Fruit fly (Drosophila melanogaster): ENCODE measurements around the gene Dph4.

The Dph4 gene

DNA sequence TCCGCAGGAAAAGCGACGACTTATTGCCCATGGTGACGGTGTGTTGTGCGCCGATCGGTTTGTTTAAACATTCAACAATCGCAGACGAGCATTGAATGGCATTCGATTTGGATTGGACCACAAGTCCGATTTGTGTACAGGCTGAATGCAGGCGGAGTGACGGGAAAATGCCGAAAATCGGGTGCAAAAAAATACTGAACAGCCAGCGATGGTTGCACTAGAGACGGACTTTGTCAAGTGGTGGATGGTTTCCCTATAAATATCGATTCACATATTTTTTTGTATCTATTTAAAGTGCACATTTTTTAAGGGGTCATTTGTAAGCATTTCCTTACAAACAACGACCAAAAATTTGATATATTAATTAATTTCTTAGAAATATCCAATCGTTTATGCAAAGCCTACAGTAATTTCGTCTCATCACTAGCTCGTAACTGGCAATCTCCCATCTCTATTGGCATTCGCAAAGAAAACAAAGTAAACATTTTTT, 30.8 kb upstream of the Dph4 start, which contains the start of the genes elm and MED27 (continued):
- TF ChIP-seq dmrt93B (GFP tag; optimal IDR thresholded peaks at IDR 0.05) (peak; percentile 94), N (GFP tag; optimal IDR thresholded peaks at IDR 0.05) (no peak), jim (GFP tag; optimal IDR thresholded peaks at IDR 0.05) (peak; percentile 3), Jra (GFP tag; optimal IDR thresholded peaks at IDR 0.05) (peak; percentile 91), Mio (GFP tag; optimal IDR thresholded peaks at IDR 0.05) (peak; percentile 55), tai (GFP tag; optimal IDR thresholded peaks at IDR 0.05) (no peak), Vsx2 (GFP tag; optimal IDR thresholded peaks at IDR 0.05; ENCODE audit: partially characterized antibody) (no peak), Sp1 (GFP tag; optimal IDR thresholded peaks at IDR 0.05) (peak; percentile 91), Hr83 (GFP tag; optimal IDR thresholded peaks at IDR 0.05; ENCODE audit: poor library complexity, severe bottlenecking) (peak; percentile 50), Dfd (GFP tag; optimal IDR thresholded peaks at IDR 0.05) (no peak), pan (optimal IDR thresholded peaks at IDR 0.05) (no peak)

dm6 chr3R:5653887-5654286, 30.0 kb upstream of the Dph4 start:
- TF ChIP-seq usp (GFP tag; optimal IDR thresholded peaks at IDR 0.05) (no peak), pan (optimal IDR thresholded peaks at IDR 0.05) (no peak), woc (GFP tag; optimal IDR thresholded peaks at IDR 0.05) (no peak), Dif (GFP tag; optimal IDR thresholded peaks at IDR 0.05; ENCODE audit: partially characterized antibody) (no peak), rgr (GFP tag; optimal IDR thresholded peaks at IDR 0.05) (no peak)

- TF ChIP-seq psq (GFP tag; optimal IDR thresholded peaks at IDR 0.05) (no peak), Dfd (GFP tag; optimal IDR thresholded peaks at IDR 0.05) (peak; percentile 66)
Observed at dm6 chr3R:5649903-5650302, 26.0 kb upstream of the Dph4 start.

dm6 chr3R:5648569-5649476, 24.9 kb upstream of the Dph4 start, which contains the start of the genes MTA1-like and Sec23:
MTA1-like (minus strand) TSS chr3R:5648738.
Sec23 (plus strand) TSS chr3R:5649065.
- peak; percentile 35 for TF ChIP-seq sage (GFP tag; optimal IDR thresholded peaks at IDR 0.05)
- TF ChIP-seq jim (GFP tag; optimal IDR thresholded peaks at IDR 0.05) = no peak
- no peak for TF ChIP-seq GATAd (GFP tag; optimal IDR thresholded peaks at IDR 0.05)
- no peak for TF ChIP-seq Dif (GFP tag; optimal IDR thresholded peaks at IDR 0.05; ENCODE audit: partially characterized antibody)
- TF ChIP-seq Mio (GFP tag; optimal IDR thresholded peaks at IDR 0.05) = no peak
- TF ChIP-seq N (GFP tag; optimal IDR thresholded peaks at IDR 0.05) = no peak
- no peak for TF ChIP-seq usp (GFP tag; optimal IDR thresholded peaks at IDR 0.05)
- peak; percentile 71 for TF ChIP-seq Rel (GFP tag; optimal IDR thresholded peaks at IDR 0.05)
- peak; percentile 9 for TF ChIP-seq Rel (tag; optimal IDR thresholded peaks at IDR 0.05)
- peak; percentile 66 for TF ChIP-seq woc (GFP tag; optimal IDR thresholded peaks at IDR 0.05)
- no peak for TF ChIP-seq pan (optimal IDR thresholded peaks at IDR 0.05)
- TF ChIP-seq dsf (GFP tag; optimal IDR thresholded peaks at IDR 0.05; ENCODE audit: borderline replicate concordance) = peak; percentile 48
- no peak for TF ChIP-seq dl (GFP tag; optimal IDR thresholded peaks at IDR 0.05; ENCODE audit: insufficient read depth in 1 of 2, partially characterized antibody in 2 of 2)
- TF ChIP-seq OdsH (GFP tag; optimal IDR thresholded peaks at IDR 0.05) = peak; percentile 24
- no peak for TF ChIP-seq CrebA (GFP tag; optimal IDR thresholded peaks at IDR 0.05; ENCODE audit: borderline replicate concordance)
- TF ChIP-seq Sp1 (GFP tag; optimal IDR thresholded peaks at IDR 0.05) = peak; percentile 54
- peak; percentile 26 for TF ChIP-seq br (GFP tag; optimal IDR thresholded peaks at IDR 0.05)
- TF ChIP-seq psq (GFP tag; optimal IDR thresholded peaks at IDR 0.05) = peak; percentile 63
- TF ChIP-seq foxo (GFP tag; optimal IDR thresholded peaks at IDR 0.05) = peak in 1 of 2 experiments; percentile 74
- TF ChIP-seq tai (GFP tag; optimal IDR thresholded peaks at IDR 0.05) = no peak
- peak; percentile 48 for TF ChIP-seq h (GFP tag; optimal IDR thresholded peaks at IDR 0.05)
- TF ChIP-seq ey (GFP tag; optimal IDR thresholded peaks at IDR 0.05) = peak; percentile 52
- TF ChIP-seq sv (GFP tag; optimal IDR thresholded peaks at IDR 0.05) = peak; percentile 33
- TF ChIP-seq dmrt93B (GFP tag; optimal IDR thresholded peaks at IDR 0.05) = peak; percentile 54
- no peak for TF ChIP-seq lola (GFP tag; optimal IDR thresholded peaks at IDR 0.05)
- TF ChIP-seq Hr83 (GFP tag; optimal IDR thresholded peaks at IDR 0.05; ENCODE audit: poor library complexity, severe bottlenecking) = peak; percentile 5
- TF ChIP-seq CG32264 (GFP tag; optimal IDR thresholded peaks at IDR 0.05) = no peak
- peak; percentile 70 for TF ChIP-seq rgr (GFP tag; optimal IDR thresholded peaks at IDR 0.05)
- TF ChIP-seq fru (GFP tag; optimal IDR thresholded peaks at IDR 0.05) = peak; percentile 36
- peak; percentile 19 for TF ChIP-seq Jra (GFP tag; optimal IDR thresholded peaks at IDR 0.05)
- TF ChIP-seq Dfd (GFP tag; optimal IDR thresholded peaks at IDR 0.05) = no peak
- peak; percentile 39 for TF ChIP-seq brk (GFP tag; optimal IDR thresholded peaks at IDR 0.05)
- no peak for TF ChIP-seq Vsx2 (GFP tag; optimal IDR thresholded peaks at IDR 0.05; ENCODE audit: partially characterized antibody)
- TF ChIP-seq Hnf4 (GFP tag; optimal IDR thresholded peaks at IDR 0.05) = peak; percentile 76
- no peak for TF ChIP-seq Hr78 (GFP tag; optimal IDR thresholded peaks at IDR 0.05)
- TF ChIP-seq Abd-B (GFP tag; optimal IDR thresholded peaks at IDR 0.05) = no peak
- TF ChIP-seq CG9705 (GFP tag; optimal IDR thresholded peaks at IDR 0.05) = peak; percentile 33
- peak; percentile 72 for TF ChIP-seq HLH106 (tag; optimal IDR thresholded peaks at IDR 0.05)
- peak; percentile 0 for TF ChIP-seq Myc (optimal IDR thresholded peaks at IDR 0.05)
